Worm (Caenorhabditis elegans) whole organism, L1 larva: ENCODE results near the gene enpp-1.

Source experiments
- lin-13 ChIP-seq: fragments of 150-350 bp; optimal IDR thresholded peaks from 2 replicates; lab custom pipeline; 2014; ENCODE audit warnings: missing biosample characterization, missing genetic modification reagents, missing genetic modification characterization
- lin-39 ChIP-seq: fragments of 150-350 bp; optimal IDR thresholded peaks from 2 replicates; lab custom pipeline; 2014; ENCODE audit warnings: missing biosample characterization, missing genetic modification reagents, missing genetic modification characterization
- unc-86 ChIP-seq: sonication (generic microtip); optimal IDR thresholded peaks from 2 replicates; lab custom pipeline; 2016; ENCODE audit warnings: missing genetic modification characterization, missing compliant biosample characterization

DNA sequence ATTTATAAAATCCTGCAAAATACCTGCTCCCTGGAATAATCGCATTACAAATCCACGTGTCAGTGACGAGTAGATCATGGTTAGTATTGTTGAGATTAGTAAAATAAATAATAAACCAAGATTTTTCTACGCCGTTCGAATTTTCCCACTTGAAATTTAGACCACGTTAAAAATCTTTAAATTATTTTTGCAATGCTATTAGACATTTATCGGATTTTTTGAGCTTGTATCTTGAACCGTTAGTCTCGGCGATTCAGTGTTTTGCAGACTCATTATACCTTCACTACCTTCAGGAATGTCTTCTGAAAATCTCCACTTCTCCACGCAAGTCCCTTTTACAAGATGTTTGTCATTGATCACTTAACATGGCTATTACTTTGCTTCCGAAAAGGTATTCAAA, 31.0 kb downstream of the enpp-1 start, which contains the start of gene C27A7.5:
- TF ChIP-seq unc-86 (tag; lab: Kevin White, UChicago): no peak
- TF ChIP-seq lin-13 (GFP tag; lab: Kevin White, UChicago): no peak
- no peak for TF ChIP-seq lin-39 (tag; lab: Kevin White, UChicago)
